Worm (Caenorhabditis elegans): ENCODE results near the gene tram-1.

DNA sequence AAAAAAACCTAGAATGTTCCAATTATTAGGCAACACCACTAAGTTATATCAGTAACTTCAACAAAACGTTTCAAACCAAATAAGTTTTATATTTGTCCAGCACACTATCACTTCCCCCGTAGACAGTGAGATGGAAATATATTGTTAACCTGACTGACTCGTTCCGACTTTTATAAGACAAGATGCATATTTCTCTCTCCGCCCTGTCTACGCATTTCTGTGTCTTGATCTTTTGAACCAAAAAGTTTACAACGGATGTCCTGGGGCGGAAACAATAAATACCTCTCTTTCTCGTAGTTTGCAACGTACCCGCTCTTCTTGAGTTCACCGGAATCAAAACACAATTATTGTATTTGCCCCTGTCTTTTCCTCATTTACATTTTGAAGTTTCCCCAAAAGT, 30.2 kb upstream of the tram-1 start:
- TF ChIP-seq F49E8.2 (tag; optimal IDR thresholded peaks at IDR 0.05; ENCODE audit: borderline replicate concordance) = no peak
- no peak for TF ChIP-seq ama-1 (optimal IDR thresholded peaks at IDR 0.05)
- no peak for TF ChIP-seq zag-1 (tag; optimal IDR thresholded peaks at IDR 0.05)
- TF ChIP-seq hlh-30 (tag; optimal IDR thresholded peaks at IDR 0.05; ENCODE audit: insufficient read depth) = no peak
- TF ChIP-seq aly-2 (tag; optimal IDR thresholded peaks at IDR 0.05) = no peak
- no peak for TF ChIP-seq pqm-1 (tag; optimal IDR thresholded peaks at IDR 0.05)
- TF ChIP-seq nhr-237 (tag; optimal IDR thresholded peaks at IDR 0.05) = no peak
- TF ChIP-seq dve-1 (tag; optimal IDR thresholded peaks at IDR 0.05; ENCODE audit: insufficient read depth) = no peak
- TF ChIP-seq lin-29 (GFP tag; IDR thresholded peaks at IDR 0.05) = no peak
- TF ChIP-seq ztf-11 (tag; optimal IDR thresholded peaks at IDR 0.05) = no peak

All from whole organism, L4 larva.